Worm (Caenorhabditis elegans): ENCODE data around the gene Y116F11A.3.
A peak's percentile ranks its signal among the peaks of the same experiment; 100 is the strongest.

The Y116F11A.3 gene

DNA sequence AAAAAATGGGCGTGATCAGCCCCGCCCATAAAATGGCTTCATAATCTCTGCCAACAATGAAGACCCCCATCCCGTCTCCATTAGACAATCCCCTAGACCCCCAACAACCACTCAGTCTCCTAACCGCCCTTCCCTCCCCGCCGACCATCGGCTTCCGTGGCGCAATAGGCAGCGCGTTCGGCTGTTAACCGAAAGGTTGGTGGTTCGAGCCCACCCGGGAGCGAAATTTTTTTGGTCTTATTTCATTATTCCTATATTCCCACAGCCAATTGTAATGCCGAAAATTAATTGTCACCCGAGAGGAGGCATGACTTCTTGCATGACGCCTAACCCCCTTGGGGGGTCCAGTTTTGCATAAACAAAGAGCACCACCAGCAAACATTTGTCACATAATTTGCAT, 6.0 kb upstream of the Y116F11A.3 start (continued):
- TF ChIP-seq bed-2 (GFP tag; IDR thresholded peaks at IDR 0.05) (no peak), lin-40 (tag; optimal IDR thresholded peaks at IDR 0.05) (no peak), madf-8 (GFP tag; conservative IDR thresholded peaks at IDR 0.05) (no peak), zim-3 (tag; optimal IDR thresholded peaks at IDR 0.05) (peak; percentile 41), K12H6.12 (tag; optimal IDR thresholded peaks at IDR 0.05) (no peak), F55B11.4 (tag; optimal IDR thresholded peaks at IDR 0.05; ENCODE audit: borderline replicate concordance, insufficient read depth) (no peak), lir-1 (GFP tag; conservative IDR thresholded peaks at IDR 0.05) (no peak), unc-130 (GFP tag; optimal IDR thresholded peaks at IDR 0.05) (no peak), ceh-100 (GFP tag; IDR thresholded peaks at IDR 0.05) (no peak), nhr-27 (tag; optimal IDR thresholded peaks at IDR 0.05) (no peak), unc-62 (GFP tag; optimal IDR thresholded peaks at IDR 0.05) (no peak), pha-4 (tag; optimal IDR thresholded peaks at IDR 0.05) (no peak), F57C9.4 (tag; optimal IDR thresholded peaks at IDR 0.05) (no peak), hlh-12 (tag; optimal IDR thresholded peaks at IDR 0.05) (no peak), gei-17 (GFP tag; optimal IDR thresholded peaks at IDR 0.05) (no peak), akir-1 (GFP tag; optimal IDR thresholded peaks at IDR 0.05) (no peak), snpc-4 (GFP tag; optimal IDR thresholded peaks at IDR 0.05) (peak; percentile 27), snpc-4 (tag; optimal IDR thresholded peaks at IDR 0.05) (peak in 1 of 4 experiments; percentile 36), B0336.3 (GFP tag; IDR thresholded peaks at IDR 0.05) (no peak), let-607 (tag; optimal IDR thresholded peaks at IDR 0.05) (no peak), lag-1 (GFP tag; IDR thresholded peaks at IDR 0.05) (no peak), snpc-1.3 (tag; optimal IDR thresholded peaks at IDR 0.05; ENCODE audit: insufficient read depth) (no peak), attf-3 (GFP tag; conservative IDR thresholded peaks at IDR 0.05) (no peak; the same call in 1 of the 2 replicates), lin-35 (GFP tag; optimal IDR thresholded peaks at IDR 0.05) (no peak), Y79H2A.3 (GFP tag; conservative IDR thresholded peaks at IDR 0.05) (no peak), F10E7.11 (tag; optimal IDR thresholded peaks at IDR 0.05) (no peak), let-526 (GFP tag; IDR thresholded peaks at IDR 0.05) (no peak), efl-1 (GFP tag; optimal IDR thresholded peaks at IDR 0.05) (no peak), tlf-1 (GFP tag; optimal IDR thresholded peaks at IDR 0.05) (no peak), nfya-2 (GFP tag; IDR thresholded peaks at IDR 0.05) (no peak), ztf-22 (GFP tag; optimal IDR thresholded peaks at IDR 0.05) (no peak), Y56A3A.18 (GFP tag; IDR thresholded peaks at IDR 0.05) (no peak), mes-4 (tag; optimal IDR thresholded peaks at IDR 0.05) (no peak), ZK185.1 (tag; optimal IDR thresholded peaks at IDR 0.05; ENCODE audit: poor library complexity, severe bottlenecking) (no peak), K11D2.4 (GFP tag; IDR thresholded peaks at IDR 0.05) (no peak), ets-4 (GFP tag; optimal IDR thresholded peaks at IDR 0.05) (no peak), aptf-2 (GFP tag; conservative IDR thresholded peaks at IDR 0.05) (no peak), fkh-3 (tag; optimal IDR thresholded peaks at IDR 0.05) (no peak), ztf-25 (GFP tag; IDR thresholded peaks at IDR 0.05) (0 out of 2 replicates have a peak, but pooled peaks have one; percentile 53), mel-28 (tag; optimal IDR thresholded peaks at IDR 0.05; ENCODE audit: borderline replicate concordance) (no peak)

DNA sequence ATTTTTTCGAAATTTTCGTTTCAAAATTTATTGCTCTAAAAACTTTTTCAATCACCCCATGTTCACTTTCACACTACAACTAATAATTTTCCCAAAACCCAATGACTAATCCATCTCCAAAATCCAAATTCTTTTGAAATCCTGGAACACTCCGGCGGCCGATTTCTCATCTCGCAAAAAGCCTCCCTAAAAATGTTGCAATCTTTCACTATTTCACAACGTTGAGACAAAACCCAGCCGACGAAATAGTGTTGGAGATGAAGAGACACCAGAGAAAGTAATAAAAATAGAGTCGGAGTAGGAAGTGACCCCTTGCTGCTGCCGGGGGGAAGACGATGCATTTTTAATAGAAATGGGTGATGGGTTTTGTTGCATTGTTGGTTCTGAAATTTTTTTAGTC, 4.2 kb upstream of the Y116F11A.3 start:
- TF ChIP-seq cebp-1 (GFP tag; IDR thresholded peaks at IDR 0.05), result 0 out of 2 replicates have a peak, but pooled peaks have one; percentile 13
- peak; percentile 55 for TF ChIP-seq cebp-1 (tag; optimal IDR thresholded peaks at IDR 0.05)
- TF ChIP-seq Y53G8AR.9 (GFP tag; conservative IDR thresholded peaks at IDR 0.05), result no peak
- TF ChIP-seq hmg-1.2 (GFP tag; IDR thresholded peaks at IDR 0.05), result peak; percentile 62
- TF ChIP-seq ets-4 (GFP tag; optimal IDR thresholded peaks at IDR 0.05), result no peak

All from whole organism, young adult.